Fruit fly (Drosophila melanogaster) whole organism, prepupa: Measurements from ENCODE around the gene Cyp12a5.

Source experiments
- Blimp-1 ChIP-seq: fragments of 200-800 bp; sonication (Bioruptor generic); optimal IDR thresholded peaks from 3 replicates; lab custom pipeline; 2017; ENCODE audit warnings: missing biosample characterization, missing genetic modification characterization, mild to moderate bottlenecking, moderate library complexity, missing genetic modification reagents
- CG10631 ChIP-seq: fragments of 200-800 bp; sonication (Bioruptor generic); optimal IDR thresholded peaks from 2 replicates; lab custom pipeline; 2016; ENCODE audit warnings: missing biosample characterization, missing genetic modification characterization
- CG11902 ChIP-seq: fragments of 200-800 bp; sonication (Bioruptor generic); optimal IDR thresholded peaks from 3 replicates; lab custom pipeline; 2016; ENCODE audit warnings: missing biosample characterization, missing genetic modification characterization
- CG15336 ChIP-seq: fragments of 200-800 bp; sonication (Bioruptor generic); IDR thresholded peaks from 2 replicates; pipeline ENCODE4 v1.3.6; 2022; ENCODE audit warnings: missing biosample characterization, missing genetic modification characterization
- CG1621 ChIP-seq: fragments of 200-800 bp; sonication (Bioruptor generic); optimal IDR thresholded peaks from 3 replicates; lab custom pipeline; 2018; ENCODE audit warnings: missing biosample characterization, mild to moderate bottlenecking, missing genetic modification characterization
- CG16779 ChIP-seq: fragments of 200-800 bp; sonication (Bioruptor generic); optimal IDR thresholded peaks from 3 replicates; lab custom pipeline; 2017; ENCODE audit warnings: missing biosample characterization, mild to moderate bottlenecking, missing genetic modification characterization
- CG3032 ChIP-seq: fragments of 200-800 bp; optimal IDR thresholded peaks from 2 replicates; lab custom pipeline; 2019; ENCODE audit warnings: missing biosample characterization, mild to moderate bottlenecking, missing genetic modification characterization, moderate library complexity
- CG32006 ChIP-seq: fragments of 200-800 bp; sonication (Bioruptor generic); optimal IDR thresholded peaks from 3 replicates; lab custom pipeline; 2017; ENCODE audit warnings: missing biosample characterization, mild to moderate bottlenecking, missing genetic modification characterization
- CG34406 ChIP-seq: fragments of 200-800 bp; sonication (Bioruptor generic); optimal IDR thresholded peaks from 3 replicates; lab custom pipeline; 2016; ENCODE audit warnings: missing biosample characterization, missing genetic modification characterization
- CG4318 ChIP-seq: fragments of 200-800 bp; sonication (Bioruptor generic); optimal IDR thresholded peaks from 3 replicates; lab custom pipeline; 2017; ENCODE audit warnings: missing biosample characterization, mild to moderate bottlenecking, missing genetic modification characterization
- CG6163 ChIP-seq: fragments of 200-800 bp; sonication (Bioruptor generic); IDR thresholded peaks from 3 replicates; pipeline ENCODE4 v1.3.6; 2022; ENCODE audit warnings: missing biosample characterization, missing genetic modification characterization
- CG6276 ChIP-seq: fragments of 200-800 bp; sonication (Bioruptor generic); optimal IDR thresholded peaks from 2 replicates; lab custom pipeline; 2017; ENCODE audit warnings: missing biosample characterization, mild to moderate bottlenecking, missing genetic modification characterization
- CG6792 ChIP-seq: fragments of 200-800 bp; sonication (Bioruptor generic); optimal IDR thresholded peaks from 3 replicates; lab custom pipeline; 2016; ENCODE audit warnings: missing biosample characterization, missing genetic modification characterization
- CG6808 ChIP-seq: fragments of 200-800 bp; sonication (Bioruptor generic); optimal IDR thresholded peaks from 3 replicates; lab custom pipeline; 2017; ENCODE audit warnings: missing biosample characterization, missing genetic modification characterization, mild to moderate bottlenecking, moderate library complexity, missing genetic modification reagents
- CG7368 ChIP-seq: fragments of 200-800 bp; sonication (Bioruptor generic); optimal IDR thresholded peaks from 3 replicates; lab custom pipeline; 2016; ENCODE audit warnings: missing biosample characterization, missing genetic modification characterization
- CG8119 ChIP-seq: fragments of 200-800 bp; sonication (Bioruptor generic); IDR thresholded peaks from 3 replicates; pipeline ENCODE4 v1.3.6; 2022; ENCODE audit warnings: missing biosample characterization, missing genetic modification characterization
- CG8319 ChIP-seq: fragments of 200-800 bp; sonication (Bioruptor generic); optimal IDR thresholded peaks from 3 replicates; lab custom pipeline; 2016; ENCODE audit warnings: missing biosample characterization, missing genetic modification characterization
- CG9139 ChIP-seq: fragments of 200-800 bp; sonication (Bioruptor generic); optimal IDR thresholded peaks from 3 replicates; lab custom pipeline; 2017; ENCODE audit warnings: missing biosample characterization, mild to moderate bottlenecking, missing genetic modification characterization
- Eip78C ChIP-seq: fragments of 200-800 bp; sonication (Bioruptor generic); peaks from one replicate; lab custom pipeline; 2016; ENCODE audit warnings: missing biosample characterization, missing genetic modification characterization
- Ets21C ChIP-seq: fragments of 200-800 bp; sonication (Bioruptor generic); optimal IDR thresholded peaks from 3 replicates; lab custom pipeline; 2016; ENCODE audit warnings: missing biosample characterization, missing genetic modification characterization
- Ets96B ChIP-seq: fragments of 200-800 bp; optimal IDR thresholded peaks from 2 replicates; lab custom pipeline; 2019; ENCODE audit warnings: missing biosample characterization, mild to moderate bottlenecking, missing genetic modification characterization, moderate library complexity
- Gug ChIP-seq: fragments of 200-800 bp; sonication (Bioruptor generic); IDR thresholded peaks from 2 replicates; pipeline ENCODE4 v1.3.6; 2022; ENCODE audit warnings: missing biosample characterization, missing genetic modification characterization
- Hr38 ChIP-seq: sonication (Bioruptor generic); optimal IDR thresholded peaks from 2 replicates; lab custom pipeline; 2016; ENCODE audit warnings: missing biosample characterization, missing genetic modification characterization
- OdsH ChIP-seq: fragments of 200-800 bp; sonication (Bioruptor generic); optimal IDR thresholded peaks from 3 replicates; lab custom pipeline; 2016; ENCODE audit warnings: missing biosample characterization, missing genetic modification characterization
- Smox ChIP-seq: fragments of 200-800 bp; sonication (Bioruptor generic); optimal IDR thresholded peaks from 3 replicates; lab custom pipeline; 2016; ENCODE audit warnings: missing biosample characterization, missing genetic modification characterization
- Sox102F ChIP-seq: fragments of 200-800 bp; sonication (Bioruptor generic); optimal IDR thresholded peaks from 2 replicates; lab custom pipeline; 2016; ENCODE audit warnings: missing biosample characterization, mild to moderate bottlenecking, missing genetic modification characterization
- Sox14 ChIP-seq: fragments of 200-800 bp; sonication (Bioruptor generic); optimal IDR thresholded peaks from 3 replicates; lab custom pipeline; 2016; ENCODE audit warnings: missing biosample characterization, missing genetic modification characterization
- achi ChIP-seq: fragments of 200-800 bp; sonication (Bioruptor generic); optimal IDR thresholded peaks from 3 replicates; lab custom pipeline; 2016; ENCODE audit warnings: missing biosample characterization, missing genetic modification characterization
- acj6 ChIP-seq: fragments of 200-800 bp; sonication (Bioruptor generic); optimal IDR thresholded peaks from 3 replicates; lab custom pipeline; 2016; ENCODE audit warnings: missing biosample characterization, missing genetic modification characterization
- cyc ChIP-seq: fragments of 200-800 bp; sonication (Bioruptor generic); optimal IDR thresholded peaks from 3 replicates; lab custom pipeline; 2016; ENCODE audit warnings: missing biosample characterization, missing genetic modification characterization
- dsx ChIP-seq: fragments of 200-800 bp; optimal IDR thresholded peaks from 3 replicates; lab custom pipeline; 2019; ENCODE audit warnings: missing biosample characterization, mild to moderate bottlenecking, missing genetic modification characterization, moderate library complexity; ENCODE audit not compliant: poor library complexity, severe bottlenecking
- eg ChIP-seq: fragments of 200-800 bp; sonication (Bioruptor generic); IDR thresholded peaks from 3 replicates; pipeline ENCODE4 v1.3.6; 2022; ENCODE audit warnings: missing biosample characterization, missing genetic modification characterization
- esn ChIP-seq: fragments of 200-800 bp; sonication (Bioruptor generic); optimal IDR thresholded peaks from 2 replicates; lab custom pipeline; 2016; ENCODE audit warnings: missing biosample characterization, mild to moderate bottlenecking, missing genetic modification characterization, moderate library complexity
- fd59A ChIP-seq: fragments of 200-800 bp; sonication (Bioruptor generic); optimal IDR thresholded peaks from 2 replicates; lab custom pipeline; 2017; ENCODE audit warnings: missing biosample characterization, mild to moderate bottlenecking, missing genetic modification characterization, missing genetic modification reagents
- net ChIP-seq: fragments of 200-800 bp; sonication (Bioruptor generic); optimal IDR thresholded peaks from 3 replicates; lab custom pipeline; 2016; ENCODE audit warnings: missing biosample characterization, missing genetic modification characterization
- salr ChIP-seq, 2 experiments: fragments of 200-800 bp; sonication (Bioruptor generic); optimal IDR thresholded peaks; 3 replicates each; lab custom pipeline; 2016 to 2018; ENCODE audit warnings: missing biosample characterization in 2 of 2, missing genetic modification characterization in 2 of 2, mild to moderate bottlenecking in 1 of 2
- spab ChIP-seq: fragments of 200-800 bp; sonication (Bioruptor generic); optimal IDR thresholded peaks from 2 replicates; lab custom pipeline; 2017; ENCODE audit warnings: missing biosample characterization, mild to moderate bottlenecking, missing genetic modification characterization, missing genetic modification reagents
- ss ChIP-seq, 2 experiments: fragments of 200-800 bp; sonication (Bioruptor generic); optimal IDR thresholded peaks; 2 replicates in 1 of 2; 3 replicates in 1 of 2; lab custom pipeline; 2017 to 2018; ENCODE audit warnings: mild to moderate bottlenecking in 2 of 2, missing biosample characterization in 2 of 2, missing genetic modification characterization in 2 of 2, moderate library complexity in 1 of 2
- svp ChIP-seq: fragments of 200-800 bp; sonication (Bioruptor generic); peaks from one replicate; lab custom pipeline; 2016; ENCODE audit warnings: missing biosample characterization, missing genetic modification characterization
- topi ChIP-seq: fragments of 200-800 bp; sonication (Bioruptor generic); optimal IDR thresholded peaks from 3 replicates; lab custom pipeline; 2016; ENCODE audit warnings: missing biosample characterization, missing genetic modification characterization

The Cyp12a5 gene

DNA sequence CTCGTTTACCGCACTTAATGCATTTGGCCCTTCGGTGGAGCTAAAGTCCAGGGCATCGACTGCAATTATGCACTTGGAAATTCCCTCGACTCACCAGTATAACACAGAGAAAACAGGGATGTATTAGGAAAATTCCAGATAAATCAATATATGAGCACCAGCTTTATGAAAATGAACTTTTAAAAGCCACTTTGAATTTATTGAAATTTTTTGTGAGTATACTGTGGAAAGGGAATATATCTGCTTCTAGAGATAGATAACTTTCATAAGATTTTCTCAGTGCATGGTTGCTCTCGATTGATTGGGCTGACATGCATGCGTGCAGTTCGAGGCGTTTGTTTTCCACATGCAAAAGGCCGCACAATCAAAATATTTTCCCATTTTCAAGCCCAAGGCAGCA, 26.6 kb upstream of the Cyp12a5 start (continued):
- TF ChIP-seq eg (GFP tag; lab: Robert Waterston, UW) (peak; percentile 84), Gug (GFP tag; lab: Robert Waterston, UW) (peak; percentile 81), achi (peak; percentile 75), CG11902 (GFP tag; lab: Kevin White, UChicago) (peak; percentile 18), Ets21C (GFP tag; lab: Kevin White, UChicago) (peak; percentile 30), salr (GFP tag; optimal IDR thresholded peaks at IDR 0.05; lab: Kevin White, UChicago) (peak; percentile 48 to 77), spab (GFP tag; lab: Kevin White, UChicago) (peak; percentile 71), svp (peak; percentile 70), CG16779 (tag; lab: Kevin White, UChicago) (peak; percentile 69), Ets96B (tag; lab: Kevin White, UChicago) (peak; percentile 80), OdsH (GFP tag; lab: Kevin White, UChicago) (peak; percentile 79), Blimp-1 (GFP tag; lab: Kevin White, UChicago) (no peak), CG6792 (GFP tag; lab: Kevin White, UChicago) (peak; percentile 60), Smox (GFP tag; lab: Kevin White, UChicago) (peak; percentile 68), acj6 (peak; percentile 76), CG8119 (GFP tag; lab: Robert Waterston, UW) (peak; percentile 82), CG1621 (tag; lab: Kevin White, UChicago) (peak; percentile 79), CG6163 (GFP tag; lab: Robert Waterston, UW) (peak; percentile 83)

DNA sequence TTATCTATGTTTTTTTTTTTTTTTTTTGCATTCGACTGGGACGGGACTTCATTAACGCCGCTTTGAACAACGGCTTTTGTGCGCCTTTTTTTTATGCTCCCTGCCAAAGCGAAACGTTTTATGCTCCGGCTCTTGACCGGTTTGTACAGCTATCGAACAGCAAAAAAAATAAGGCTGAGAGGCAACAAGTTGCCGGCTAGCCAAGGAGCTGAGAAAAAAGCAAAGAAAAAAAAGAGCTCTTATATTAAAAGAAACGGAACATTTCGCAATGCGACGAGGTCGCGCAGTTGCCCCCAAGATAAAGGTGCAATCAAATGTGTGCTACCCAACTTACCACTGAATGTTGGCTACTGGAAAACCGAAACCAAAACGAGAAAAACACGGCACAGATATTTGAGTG, 26.0 kb upstream of the Cyp12a5 start:
- TF ChIP-seq CG9139 (GFP tag; lab: Kevin White, UChicago) (peak; percentile 3), CG6163 (GFP tag; lab: Robert Waterston, UW) (peak; percentile 19; the same call in 1 of the 3 replicates), eg (GFP tag; lab: Robert Waterston, UW) (peak; percentile 34; the same call in 2 of the 3 replicates), CG8319 (GFP tag; lab: Kevin White, UChicago) (no peak), CG32006 (GFP tag; lab: Kevin White, UChicago) (no peak), achi (no peak), CG6276 (GFP tag; lab: Kevin White, UChicago) (peak; percentile 40), CG34406 (GFP tag; lab: Kevin White, UChicago) (no peak), net (GFP tag; lab: Kevin White, UChicago) (no peak), fd59A (GFP tag; lab: Kevin White, UChicago) (no peak), ss (GFP tag; optimal IDR thresholded peaks at IDR 0.05; lab: Kevin White, UChicago) (peak in 1 of 2 experiments; percentile 57), CG6808 (peak; percentile 20), dsx (peak; percentile 2), CG16779 (tag; lab: Kevin White, UChicago) (no peak)
- TF ChIP-seq, all 60 proteins: peak for 7

DNA sequence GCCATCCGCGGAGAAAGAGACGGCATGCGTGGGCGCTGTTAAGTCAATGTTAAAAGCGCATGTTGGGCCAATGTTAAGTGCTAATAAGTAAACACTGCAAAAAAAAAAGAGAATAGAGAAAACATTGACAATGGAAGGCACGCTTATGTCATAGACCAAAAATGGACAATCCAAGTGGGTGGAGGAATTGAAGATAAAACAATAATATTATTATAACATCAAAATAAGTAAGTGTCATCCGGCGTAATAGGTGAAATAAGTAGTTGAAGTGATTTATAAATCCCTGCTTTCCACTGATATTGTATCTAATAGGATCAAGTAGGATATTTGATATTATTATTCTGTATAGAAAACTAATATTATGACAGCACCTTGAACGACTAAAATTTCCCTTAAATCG, 25.4 kb upstream of the Cyp12a5 start:
- TF ChIP-seq OdsH (GFP tag; lab: Kevin White, UChicago) (peak; percentile 11), cyc (no peak), CG8119 (GFP tag; lab: Robert Waterston, UW) (peak; percentile 36; the same call in 1 of the 3 replicates), CG7368 (GFP tag; lab: Kevin White, UChicago) (no peak), Eip78C (GFP tag; lab: Kevin White, UChicago) (peak; percentile 60), CG10631 (peak; percentile 28), fd59A (GFP tag; lab: Kevin White, UChicago) (no peak), esn (GFP tag; lab: Kevin White, UChicago) (no peak), spab (GFP tag; lab: Kevin White, UChicago) (no peak), CG34406 (GFP tag; lab: Kevin White, UChicago) (no peak), Hr38 (no peak), topi (GFP tag; lab: Kevin White, UChicago) (no peak), Sox14 (GFP tag; lab: Kevin White, UChicago) (no peak), CG11902 (GFP tag; lab: Kevin White, UChicago) (no peak), CG3032 (tag; lab: Kevin White, UChicago) (no peak), Sox102F (GFP tag; lab: Kevin White, UChicago) (no peak), CG32006 (GFP tag; lab: Kevin White, UChicago) (peak; percentile 15), Smox (GFP tag; lab: Kevin White, UChicago) (no peak), CG15336 (GFP tag; lab: Robert Waterston, UW) (peak; percentile 33; the same call in 1 of the 2 replicates), CG6276 (GFP tag; lab: Kevin White, UChicago) (no peak), CG4318 (GFP tag; lab: Kevin White, UChicago) (no peak), ss (GFP tag; optimal IDR thresholded peaks at IDR 0.05; lab: Kevin White, UChicago) (no peak), achi (peak; percentile 3)
